Fruit fly (Drosophila melanogaster) whole organism, prepupa: ENCODE results near the gene dgt2.

Experiments used
- Blimp-1 ChIP-seq: fragments of 200-800 bp; sonication (Bioruptor generic); optimal IDR thresholded peaks from 3 replicates; lab custom pipeline; 2017; ENCODE audit warnings: missing biosample characterization, missing genetic modification characterization, mild to moderate bottlenecking, moderate library complexity, missing genetic modification reagents
- CG11294 ChIP-seq: fragments of 200-800 bp; sonication (Bioruptor generic); IDR thresholded peaks from 2 replicates; pipeline ENCODE4 v1.3.6; 2022; ENCODE audit warnings: missing biosample characterization, missing genetic modification characterization
- CG31627 ChIP-seq: fragments of 200-800 bp; sonication (Bioruptor generic); optimal IDR thresholded peaks from 3 replicates; lab custom pipeline; 2016; ENCODE audit warnings: missing biosample characterization, missing genetic modification characterization
- CG34406 ChIP-seq: fragments of 200-800 bp; sonication (Bioruptor generic); optimal IDR thresholded peaks from 3 replicates; lab custom pipeline; 2016; ENCODE audit warnings: missing biosample characterization, missing genetic modification characterization
- CG6792 ChIP-seq: fragments of 200-800 bp; sonication (Bioruptor generic); optimal IDR thresholded peaks from 3 replicates; lab custom pipeline; 2016; ENCODE audit warnings: missing biosample characterization, missing genetic modification characterization
- CG7368 ChIP-seq: fragments of 200-800 bp; sonication (Bioruptor generic); optimal IDR thresholded peaks from 3 replicates; lab custom pipeline; 2016; ENCODE audit warnings: missing biosample characterization, missing genetic modification characterization
- CG8119 ChIP-seq: fragments of 200-800 bp; sonication (Bioruptor generic); IDR thresholded peaks from 3 replicates; pipeline ENCODE4 v1.3.6; 2022; ENCODE audit warnings: missing biosample characterization, missing genetic modification characterization
- OdsH ChIP-seq: fragments of 200-800 bp; sonication (Bioruptor generic); optimal IDR thresholded peaks from 3 replicates; lab custom pipeline; 2016; ENCODE audit warnings: missing biosample characterization, missing genetic modification characterization
- acj6 ChIP-seq: fragments of 200-800 bp; sonication (Bioruptor generic); optimal IDR thresholded peaks from 3 replicates; lab custom pipeline; 2016; ENCODE audit warnings: missing biosample characterization, missing genetic modification characterization
- dac ChIP-seq: fragments of 200-800 bp; sonication (Bioruptor generic); optimal IDR thresholded peaks from 2 replicates; lab custom pipeline; 2017; ENCODE audit warnings: missing biosample characterization, mild to moderate bottlenecking, missing genetic modification characterization
- dsx ChIP-seq: fragments of 200-800 bp; optimal IDR thresholded peaks from 3 replicates; lab custom pipeline; 2019; ENCODE audit warnings: missing biosample characterization, mild to moderate bottlenecking, missing genetic modification characterization, moderate library complexity; ENCODE audit not compliant: poor library complexity, severe bottlenecking
- ss ChIP-seq, 2 experiments: fragments of 200-800 bp; sonication (Bioruptor generic); optimal IDR thresholded peaks; 2 replicates in 1 of 2; 3 replicates in 1 of 2; lab custom pipeline; 2017 to 2018; ENCODE audit warnings: mild to moderate bottlenecking in 2 of 2, missing biosample characterization in 2 of 2, missing genetic modification characterization in 2 of 2, moderate library complexity in 1 of 2

DNA sequence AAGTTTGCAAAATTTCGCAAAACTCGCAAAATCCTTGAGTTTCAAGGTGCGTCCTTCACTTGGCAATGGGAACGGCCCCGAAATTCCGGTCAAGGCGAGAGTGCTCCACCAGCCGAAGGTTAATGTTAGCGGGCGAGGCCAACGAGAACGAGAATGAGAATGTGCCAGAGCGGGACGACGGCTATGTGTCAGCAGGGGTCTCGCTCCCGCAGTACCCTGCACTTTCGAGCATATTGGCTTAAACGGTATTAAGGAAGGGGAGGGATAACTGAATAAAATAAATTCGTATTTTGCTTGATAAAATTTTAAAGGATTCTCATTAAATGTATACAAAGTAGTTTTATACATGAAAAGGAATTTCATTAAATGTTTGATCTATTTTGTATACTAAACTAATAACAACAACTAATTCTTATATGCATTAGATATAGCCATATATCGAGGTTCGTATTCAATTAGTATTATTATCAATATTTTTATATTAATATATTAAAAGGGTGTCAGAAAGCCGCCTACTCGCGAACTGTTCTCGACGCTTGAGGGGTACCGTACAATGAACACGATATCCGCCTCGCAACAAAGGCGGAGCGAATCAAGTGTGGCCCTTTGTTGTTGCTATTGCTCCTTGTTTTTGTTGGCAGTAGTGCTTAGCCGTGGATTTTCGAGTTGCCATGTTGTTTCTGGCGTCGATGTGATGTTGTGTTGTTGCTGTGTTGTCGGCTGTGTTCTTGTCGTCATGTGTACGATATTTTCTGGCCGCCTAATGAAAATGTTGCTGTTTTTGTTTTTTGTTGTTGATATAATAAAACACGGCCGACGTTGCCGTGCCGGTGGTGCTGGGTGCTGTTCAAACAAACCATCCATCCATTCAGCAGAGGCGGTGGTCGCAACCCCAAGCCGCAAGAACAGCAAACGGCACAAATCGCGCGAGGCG, 16.9 kb downstream of the dgt2 start:
- TF ChIP-seq ss (GFP tag; optimal IDR thresholded peaks at IDR 0.05; lab: Kevin White, UChicago) (peak; percentile 91 to 96), dac (GFP tag; lab: Kevin White, UChicago) (peak; percentile 57), CG6792 (GFP tag; lab: Kevin White, UChicago) (peak; percentile 85), CG8119 (GFP tag; lab: Robert Waterston, UW) (no peak), OdsH (peak; percentile 90), Blimp-1 (GFP tag; lab: Kevin White, UChicago) (peak; percentile 97), dsx (peak; percentile 80), CG7368 (GFP tag; lab: Kevin White, UChicago) (peak; percentile 81), CG31627 (peak; percentile 75), acj6 (GFP tag; lab: Kevin White, UChicago) (peak; percentile 88), CG11294 (no peak), CG34406 (peak; percentile 91)
